Worm (Caenorhabditis elegans) whole organism, L4 larva: ENCODE results near the gene acr-8.

Source experiments
- F37D6.2 ChIP-seq: sonication (generic microtip); optimal IDR thresholded peaks from 2 replicates; lab custom pipeline; 2016; ENCODE audit warnings: mild to moderate bottlenecking, missing genetic modification characterization, missing compliant biosample characterization
- F49E8.2 ChIP-seq: sonication (generic microtip); optimal IDR thresholded peaks from 2 replicates; lab custom pipeline; 2016; ENCODE audit warnings: missing compliant biosample characterization, mild to moderate bottlenecking, missing genetic modification characterization, borderline replicate concordance
- ceh-44 ChIP-seq: fragments of 200-800 bp; sonication (Bioruptor generic); IDR thresholded peaks from 2 replicates; pipeline ENCODE4 v1.3.6; 2022; ENCODE audit warnings: missing genetic modification reagents, missing genetic modification characterization, missing compliant biosample characterization
- ceh-82 ChIP-seq: sonication (generic microtip); optimal IDR thresholded peaks from 2 replicates; lab custom pipeline; 2017; ENCODE audit warnings: missing biosample characterization, missing genetic modification characterization
- lim-7 ChIP-seq: fragments of 200-800 bp; sonication (Bioruptor generic); IDR thresholded peaks from 2 replicates; pipeline ENCODE4 v1.3.6; 2022; ENCODE audit warnings: missing genetic modification characterization, missing compliant biosample characterization
- lin-39 ChIP-seq: fragments of 150-350 bp; optimal IDR thresholded peaks from 2 replicates; lab custom pipeline; 2014; ENCODE audit warnings: missing biosample characterization, missing genetic modification reagents, missing genetic modification characterization
- nhr-237 ChIP-seq: sonication (generic microtip); optimal IDR thresholded peaks from 2 replicates; lab custom pipeline; 2017; ENCODE audit warnings: missing biosample characterization, missing genetic modification characterization
- nhr-77 ChIP-seq: fragments of 150-350 bp; optimal IDR thresholded peaks from 2 replicates; lab custom pipeline; 2014; ENCODE audit warnings: missing biosample characterization, missing genetic modification characterization
- pqm-1 ChIP-seq: sonication (generic microtip); optimal IDR thresholded peaks from 2 replicates; lab custom pipeline; 2017; ENCODE audit warnings: missing biosample characterization, missing genetic modification characterization
- skn-1 ChIP-seq: fragments of 150-350 bp; optimal IDR thresholded peaks from 2 replicates; lab custom pipeline; 2014; ENCODE audit warnings: missing biosample characterization, missing genetic modification characterization
- unc-39 ChIP-seq: sonication (generic microtip); optimal IDR thresholded peaks from 2 replicates; lab custom pipeline; 2017; ENCODE audit warnings: missing biosample characterization, missing genetic modification characterization
- ztf-11 ChIP-seq: fragments of 150-350 bp; optimal IDR thresholded peaks from 2 replicates; lab custom pipeline; 2014; ENCODE audit warnings: missing biosample characterization, missing genetic modification characterization

- no peak for TF ChIP-seq F37D6.2 (tag; lab: Kevin White, UChicago)
- no peak for TF ChIP-seq pqm-1 (tag; lab: Kevin White, UChicago)
- no peak for TF ChIP-seq nhr-77 (tag; lab: Kevin White, UChicago)
- no peak for TF ChIP-seq unc-39 (tag; lab: Kevin White, UChicago)
- no peak for TF ChIP-seq nhr-237
- TF ChIP-seq skn-1 (tag; lab: Kevin White, UChicago): no peak
- TF ChIP-seq ceh-82 (tag; lab: Kevin White, UChicago): no peak
- TF ChIP-seq lin-39: no peak
- no peak for TF ChIP-seq F49E8.2 (tag; lab: Kevin White, UChicago)
- TF ChIP-seq ceh-44 (GFP tag; lab: Robert Waterston, UW): no peak
- TF ChIP-seq lim-7 (GFP tag; lab: Robert Waterston, UW): no peak
- TF ChIP-seq ztf-11 (tag; lab: Kevin White, UChicago): no peak
Measured at ce11 chrX:10432786-10433185, 20.3 kb downstream of the acr-8 start.
